Fruit fly (Drosophila melanogaster) whole organism, embryonic: ENCODE data around the gene CG9550.

ENCODE experiments used
- Blimp-1 ChIP-seq: fragments of 200-800 bp; sonication (Bioruptor generic); optimal IDR thresholded peaks from 3 replicates; lab custom pipeline; 2018; ENCODE audit warnings: missing biosample characterization, missing genetic modification characterization, mild to moderate bottlenecking, moderate library complexity, missing genetic modification reagents
- CG10267 ChIP-seq: fragments of 200-800 bp; sonication (Bioruptor generic); optimal IDR thresholded peaks from 2 replicates; lab custom pipeline; 2018; ENCODE audit warnings: missing biosample characterization, mild to moderate bottlenecking, missing genetic modification characterization, moderate library complexity
- CG10979 ChIP-seq: fragments of 200-800 bp; sonication (Bioruptor generic); optimal IDR thresholded peaks from 2 replicates; lab custom pipeline; 2018; ENCODE audit warnings: missing biosample characterization, mild to moderate bottlenecking, missing genetic modification characterization, moderate library complexity
- CG11504 ChIP-seq: fragments of 200-800 bp; sonication (Bioruptor generic); optimal IDR thresholded peaks from 3 replicates; lab custom pipeline; 2019; ENCODE audit warnings: missing biosample characterization, mild to moderate bottlenecking, missing genetic modification characterization, moderate library complexity
- CG12299 ChIP-seq: fragments of 200-800 bp; sonication (Bioruptor generic); optimal IDR thresholded peaks from 2 replicates; lab custom pipeline; 2018; ENCODE audit warnings: missing biosample characterization, mild to moderate bottlenecking, missing genetic modification characterization
- CG13123 ChIP-seq: fragments of 200-800 bp; sonication (Bioruptor generic); optimal IDR thresholded peaks from 2 replicates; lab custom pipeline; 2016; ENCODE audit warnings: missing biosample characterization, missing genetic modification characterization
- CG13287 ChIP-seq: fragments of 200-800 bp; sonication (Bioruptor generic); IDR thresholded peaks from 2 replicates; pipeline ENCODE4 v1.3.6; 2022; ENCODE audit warnings: missing biosample characterization, missing genetic modification characterization; ENCODE audit not compliant: partially characterized antibody
- CG13624 ChIP-seq: fragments of 200-800 bp; sonication (Bioruptor generic); optimal IDR thresholded peaks from 2 replicates; lab custom pipeline; 2016; ENCODE audit warnings: missing biosample characterization, missing genetic modification characterization
- CG1529 ChIP-seq: fragments of 200-800 bp; sonication (Bioruptor generic); optimal IDR thresholded peaks from 3 replicates; lab custom pipeline; 2018; ENCODE audit warnings: missing biosample characterization, missing genetic modification characterization
- CG1647 ChIP-seq: fragments of 200-800 bp; sonication (Bioruptor generic); optimal IDR thresholded peaks from 3 replicates; lab custom pipeline; 2016; ENCODE audit warnings: missing biosample characterization, missing genetic modification characterization
- CG17186 ChIP-seq: fragments of 200-800 bp; sonication (Bioruptor generic); optimal IDR thresholded peaks from 3 replicates; lab custom pipeline; 2017; ENCODE audit warnings: missing biosample characterization, missing genetic modification reagents, missing genetic modification characterization
- CG17802 ChIP-seq: fragments of 200-800 bp; sonication (Bioruptor generic); optimal IDR thresholded peaks from 2 replicates; lab custom pipeline; 2018; ENCODE audit warnings: missing biosample characterization, mild to moderate bottlenecking, missing genetic modification characterization, moderate library complexity
- CG17829 ChIP-seq: fragments of 200-800 bp; optimal IDR thresholded peaks from 2 replicates; lab custom pipeline; 2019; ENCODE audit warnings: missing biosample characterization, mild to moderate bottlenecking, missing genetic modification characterization, moderate library complexity
- CG18011 ChIP-seq: fragments of 200-800 bp; sonication (Bioruptor generic); optimal IDR thresholded peaks from 2 replicates; lab custom pipeline; 2017; ENCODE audit warnings: missing biosample characterization, missing genetic modification characterization, mild to moderate bottlenecking, moderate library complexity, missing genotype
- CG18619 ChIP-seq: fragments of 200-800 bp; sonication (Bioruptor generic); optimal IDR thresholded peaks from 3 replicates; lab custom pipeline; 2017; ENCODE audit warnings: missing biosample characterization, mild to moderate bottlenecking, missing genetic modification characterization
- CG2120 ChIP-seq: fragments of 200-800 bp; sonication (Bioruptor generic); optimal IDR thresholded peaks from 3 replicates; lab custom pipeline; 2016; ENCODE audit warnings: missing biosample characterization, missing genetic modification characterization
- CG2129 ChIP-seq: fragments of 200-800 bp; sonication (Bioruptor generic); IDR thresholded peaks from 2 replicates; pipeline ENCODE4 v1.3.6; 2022; ENCODE audit warnings: missing biosample characterization, missing genetic modification characterization; ENCODE audit not compliant: partially characterized antibody
- CG2678 ChIP-seq: fragments of 200-800 bp; sonication (Bioruptor generic); optimal IDR thresholded peaks from 3 replicates; lab custom pipeline; 2019; ENCODE audit warnings: missing biosample characterization, mild to moderate bottlenecking, missing genetic modification characterization, moderate library complexity
- CG34224 ChIP-seq: fragments of 200-800 bp; sonication (Bioruptor generic); IDR thresholded peaks from 3 replicates; pipeline ENCODE4 v1.3.6; 2022; ENCODE audit warnings: missing biosample characterization, missing genetic modification characterization; ENCODE audit not compliant: partially characterized antibody
- CG3726 ChIP-seq: fragments of 200-800 bp; sonication (Bioruptor generic); IDR thresholded peaks from 3 replicates; pipeline ENCODE4, ENCODE4 v1.3.6; 2022; ENCODE audit warnings: missing biosample characterization, missing genetic modification characterization
- CG4617 ChIP-seq: fragments of 200-800 bp; sonication (Bioruptor generic); optimal IDR thresholded peaks from 3 replicates; lab custom pipeline; 2016; ENCODE audit warnings: missing biosample characterization, missing genetic modification characterization, borderline replicate concordance
- CG5953 ChIP-seq: fragments of 200-800 bp; sonication (Bioruptor generic); IDR thresholded peaks from 2 replicates; pipeline ENCODE4 v1.3.6; 2022; ENCODE audit warnings: missing biosample characterization, missing genetic modification characterization
- CG8089 ChIP-seq: fragments of 200-800 bp; sonication (Bioruptor generic); optimal IDR thresholded peaks from 3 replicates; lab custom pipeline; 2016; ENCODE audit warnings: missing biosample characterization, missing genetic modification characterization
- CG9797 ChIP-seq: fragments of 200-800 bp; sonication (Bioruptor generic); optimal IDR thresholded peaks from 3 replicates; lab custom pipeline; 2018; ENCODE audit warnings: missing biosample characterization, mild to moderate bottlenecking, missing genetic modification characterization
- CoRest ChIP-seq: fragments of 200-800 bp; sonication (Bioruptor generic); optimal IDR thresholded peaks from 3 replicates; lab custom pipeline; 2018; ENCODE audit warnings: missing biosample characterization, mild to moderate bottlenecking, missing genetic modification characterization, moderate library complexity
- CrebB ChIP-seq: fragments of 200-800 bp; sonication (Bioruptor generic); optimal IDR thresholded peaks from 3 replicates; lab custom pipeline; 2018; ENCODE audit warnings: missing biosample characterization, mild to moderate bottlenecking, missing genetic modification characterization
- Dad ChIP-seq: fragments of 200-800 bp; sonication (Bioruptor generic); optimal IDR thresholded peaks from 3 replicates; lab custom pipeline; 2016; ENCODE audit warnings: missing biosample characterization, missing genetic modification characterization
- Dbx ChIP-seq: fragments of 200-800 bp; sonication (Bioruptor generic); IDR thresholded peaks from 3 replicates; pipeline ENCODE4 v1.3.6; 2022; ENCODE audit warnings: missing biosample characterization, missing genetic modification characterization
- Deaf1 ChIP-seq: fragments of 200-800 bp; optimal IDR thresholded peaks from 3 replicates; lab custom pipeline; 2019; ENCODE audit warnings: missing biosample characterization, mild to moderate bottlenecking, missing genetic modification characterization, moderate library complexity
- Dll ChIP-seq: fragments of 200-800 bp; sonication (Bioruptor generic); IDR thresholded peaks from 4 replicates; pipeline ENCODE4 v1.3.6; 2022; ENCODE audit warnings: missing biosample characterization, missing genetic modification characterization; ENCODE audit not compliant: partially characterized antibody
- Dp ChIP-seq: fragments of 200-800 bp; sonication (Bioruptor generic); optimal IDR thresholded peaks from 2 replicates; lab custom pipeline; 2018; ENCODE audit warnings: missing biosample characterization, mild to moderate bottlenecking, missing genetic modification characterization, moderate library complexity
- GATAe ChIP-seq: fragments of 200-800 bp; sonication (Bioruptor generic); conservative IDR thresholded peaks from 2 replicates; pipeline ENCODE4 v1.3.6; 2022; ENCODE audit warnings: missing biosample characterization, missing genetic modification characterization
- HLH54F ChIP-seq: fragments of 200-800 bp; sonication (Bioruptor generic); optimal IDR thresholded peaks from 3 replicates; lab custom pipeline; 2016; ENCODE audit warnings: missing biosample characterization, missing genetic modification characterization
- Hmr ChIP-seq: fragments of 200-800 bp; sonication (Bioruptor generic); optimal IDR thresholded peaks from 3 replicates; lab custom pipeline; 2017; ENCODE audit warnings: mild to moderate bottlenecking, missing biosample characterization, missing genetic modification reagents, missing genetic modification characterization
- Scr ChIP-seq: fragments of 200-800 bp; sonication (Bioruptor generic); IDR thresholded peaks from 2 replicates; pipeline ENCODE4 v1.3.6; 2022; ENCODE audit warnings: missing biosample characterization, missing genetic modification characterization; ENCODE audit not compliant: partially characterized antibody
- Six4 ChIP-seq: fragments of 200-800 bp; sonication (Bioruptor generic); optimal IDR thresholded peaks from 2 replicates; lab custom pipeline; 2016; ENCODE audit warnings: missing biosample characterization, missing genetic modification characterization
- Sox100B ChIP-seq: fragments of 200-800 bp; sonication (Bioruptor generic); optimal IDR thresholded peaks from 3 replicates; lab custom pipeline; 2018; ENCODE audit warnings: missing biosample characterization, mild to moderate bottlenecking, missing genetic modification characterization
- Tbp ChIP-seq: fragments of >200 bp; optimal IDR thresholded peaks from 2 replicates; lab custom pipeline; 2018; ENCODE audit warnings: missing biosample characterization, missing genetic modification characterization
- bcd ChIP-seq: fragments of 200-800 bp; sonication (Bioruptor generic); optimal IDR thresholded peaks from 2 replicates; lab custom pipeline; 2017; ENCODE audit warnings: missing biosample characterization, mild to moderate bottlenecking, missing genetic modification characterization
- danr ChIP-seq: fragments of 200-800 bp; sonication (Bioruptor generic); IDR thresholded peaks from 2 replicates; pipeline ENCODE4 v1.3.6; 2022; ENCODE audit warnings: missing biosample characterization, missing genetic modification characterization
- exex ChIP-seq: fragments of 200-800 bp; sonication (Bioruptor generic); optimal IDR thresholded peaks from 4 replicates; lab custom pipeline; 2018; ENCODE audit warnings: missing biosample characterization, mild to moderate bottlenecking, missing genetic modification characterization, moderate library complexity
- knrl ChIP-seq: fragments of 200-800 bp; sonication (Bioruptor generic); IDR thresholded peaks from 3 replicates; pipeline ENCODE4 v1.3.6; 2022; ENCODE audit warnings: missing biosample characterization, missing genetic modification characterization; ENCODE audit not compliant: partially characterized antibody
- repo ChIP-seq: fragments of 200-800 bp; sonication (Bioruptor generic); optimal IDR thresholded peaks from 2 replicates; lab custom pipeline; 2016; ENCODE audit warnings: missing biosample characterization, missing genetic modification characterization
- row ChIP-seq: fragments of 200-800 bp; sonication (Bioruptor generic); IDR thresholded peaks from 3 replicates; pipeline ENCODE4 v1.3.6; 2022; ENCODE audit warnings: missing biosample characterization, missing genetic modification characterization
- sens-2 ChIP-seq: fragments of 200-800 bp; sonication (Bioruptor generic); IDR thresholded peaks from 2 replicates; pipeline ENCODE4 v1.3.6; 2022; ENCODE audit warnings: missing biosample characterization, missing genetic modification characterization
- sob ChIP-seq: fragments of 200-800 bp; sonication (Bioruptor generic); IDR thresholded peaks from 2 replicates; pipeline ENCODE4 v1.3.6; 2022; ENCODE audit warnings: missing biosample characterization, missing genetic modification characterization
- sug ChIP-seq: fragments of 200-800 bp; optimal IDR thresholded peaks from 2 replicates; lab custom pipeline; 2019; ENCODE audit warnings: missing biosample characterization, mild to moderate bottlenecking, missing genetic modification characterization, moderate library complexity
- tin ChIP-seq: fragments of 200-800 bp; sonication (Bioruptor generic); optimal IDR thresholded peaks from 3 replicates; lab custom pipeline; 2016; ENCODE audit warnings: missing biosample characterization, missing genetic modification characterization
- tup ChIP-seq: fragments of 200-800 bp; sonication (Bioruptor generic); optimal IDR thresholded peaks from 2 replicates; lab custom pipeline; 2016; ENCODE audit warnings: missing biosample characterization, mild to moderate bottlenecking, missing genetic modification characterization, moderate library complexity

The CG9550 gene

dm6 chr2L:6465497-6465896, 31.4 kb upstream of the CG9550 start, which contains the start of gene Rchy1 (continued):
- TF ChIP-seq tup (GFP tag; lab: Kevin White, UChicago) = no peak
- TF ChIP-seq CG18011 (GFP tag; lab: Kevin White, UChicago) = no peak
- TF ChIP-seq CG17802 (tag; lab: Kevin White, UChicago) = no peak
- 0 out of 2 replicates have a peak, but pooled peaks have one; percentile 17 for TF ChIP-seq sens-2 (GFP tag; lab: Robert Waterston, UW)
- no peak for TF ChIP-seq Tbp (GFP tag; lab: Kevin White, UChicago)
- TF ChIP-seq Dad (GFP tag; lab: Kevin White, UChicago) = no peak
- no peak for TF ChIP-seq CG1647 (GFP tag; lab: Kevin White, UChicago)
- peak; percentile 12 for TF ChIP-seq bcd (GFP tag; lab: Kevin White, UChicago)
- TF ChIP-seq Dll (GFP tag; lab: Robert Waterston, UW) = no peak
- TF ChIP-seq CG13624 (GFP tag; lab: Kevin White, UChicago) = peak; percentile 3
- no peak for TF ChIP-seq GATAe
- peak; percentile 13 for TF ChIP-seq CG12299 (tag; lab: Kevin White, UChicago)
- no peak for TF ChIP-seq CG2120
- TF ChIP-seq danr (GFP tag; lab: Robert Waterston, UW) = no peak
- TF ChIP-seq CG3726 (GFP tag; lab: Robert Waterston, UW) = no peak
- no peak for TF ChIP-seq CG1529 (GFP tag; lab: Kevin White, UChicago)
- no peak; the same call in 1 of the 2 replicates for TF ChIP-seq Scr
- no peak for TF ChIP-seq CG4617 (GFP tag; lab: Kevin White, UChicago)
- TF ChIP-seq CG5953 = no peak

dm6 chr2L:6467509-6467908, 29.3 kb upstream of the CG9550 start, which contains the start of gene HemK1:
HemK1 (minus strand) TSS chr2L:6467698.
- no peak for TF ChIP-seq Sox100B (GFP tag; lab: Kevin White, UChicago)
- peak; percentile 60 for TF ChIP-seq knrl (GFP tag; lab: Robert Waterston, UW)
- TF ChIP-seq CG13287 (GFP tag; lab: Robert Waterston, UW) = peak; percentile 66
- TF ChIP-seq Dbx (GFP tag; lab: Robert Waterston, UW) = peak; percentile 36; the same call in 1 of the 3 replicates
- peak; percentile 5 for TF ChIP-seq CG17829
- TF ChIP-seq sug (tag; lab: Kevin White, UChicago) = peak; percentile 53
- peak; percentile 18 for TF ChIP-seq CG2678 (tag; lab: Kevin White, UChicago)
- peak; percentile 40; the same call in 1 of the 3 replicates for TF ChIP-seq row
- peak; percentile 7 for TF ChIP-seq HLH54F (GFP tag; lab: Kevin White, UChicago)
- peak; percentile 98 for TF ChIP-seq Dp (GFP tag; lab: Kevin White, UChicago)
- TF ChIP-seq CG2129 (GFP tag; lab: Robert Waterston, UW) = peak; percentile 14; the same call in 1 of the 2 replicates
- TF ChIP-seq CG17186 (GFP tag; lab: Kevin White, UChicago) = peak; percentile 45
- no peak for TF ChIP-seq CG8089
- TF ChIP-seq repo (GFP tag; lab: Kevin White, UChicago) = no peak
- TF ChIP-seq CG34224 (GFP tag; lab: Robert Waterston, UW) = 0 out of 3 replicates have a peak, but pooled peaks have one; percentile 38
- TF ChIP-seq sob = 0 out of 2 replicates have a peak, but pooled peaks have one; percentile 23
- TF ChIP-seq Blimp-1 (GFP tag; lab: Kevin White, UChicago) = no peak
- TF ChIP-seq CoRest = peak; percentile 54
- TF ChIP-seq CG9797 = peak; percentile 99
- TF ChIP-seq CG10267 (tag; lab: Kevin White, UChicago) = peak; percentile 45
- TF ChIP-seq CG11504 = peak; percentile 42
- TF ChIP-seq CG13123 (GFP tag; lab: Kevin White, UChicago) = no peak
- TF ChIP-seq Deaf1 = peak; percentile 14
- no peak for TF ChIP-seq Six4
- TF ChIP-seq CG10979 (tag; lab: Kevin White, UChicago) = peak; percentile 16
- TF ChIP-seq CrebB (tag; lab: Kevin White, UChicago) = peak; percentile 15
- peak; percentile 46 for TF ChIP-seq Hmr
- TF ChIP-seq tin (GFP tag; lab: Kevin White, UChicago) = no peak
- TF ChIP-seq exex (tag; lab: Kevin White, UChicago) = peak; percentile 17
- TF ChIP-seq CG18619 (GFP tag; lab: Kevin White, UChicago) = no peak
